Fruit fly (Drosophila melanogaster) whole organism, pupa: ENCODE data around the gene CG17777.

Source experiments
- CG10348 ChIP-seq: fragments of 200-800 bp; sonication (Bioruptor generic); IDR thresholded peaks from 2 replicates; pipeline ENCODE4 v1.3.6; 2022; ENCODE audit warnings: missing biosample characterization, missing genetic modification characterization
- CG12605 ChIP-seq: fragments of 200-800 bp; sonication (Bioruptor generic); IDR thresholded peaks from 2 replicates; pipeline ENCODE4 v1.3.6; 2022; ENCODE audit warnings: missing biosample characterization, missing genetic modification characterization
- CG13204 ChIP-seq: fragments of 200-800 bp; sonication (Bioruptor generic); optimal IDR thresholded peaks from 2 replicates; lab custom pipeline; 2018; ENCODE audit warnings: missing biosample characterization, mild to moderate bottlenecking, missing genetic modification characterization, moderate library complexity
- CG14655 ChIP-seq: fragments of 200-800 bp; sonication (Bioruptor generic); optimal IDR thresholded peaks from 3 replicates; lab custom pipeline; 2017; ENCODE audit warnings: mild to moderate bottlenecking, missing biosample characterization, missing genetic modification reagents, missing genetic modification characterization
- CG15710 ChIP-seq: fragments of 200-800 bp; sonication (Bioruptor generic); optimal IDR thresholded peaks from 2 replicates; lab custom pipeline; 2018; ENCODE audit warnings: missing biosample characterization, mild to moderate bottlenecking, missing genetic modification characterization, moderate library complexity
- CG17806 ChIP-seq: fragments of 200-800 bp; sonication (Bioruptor generic); optimal IDR thresholded peaks from 2 replicates; lab custom pipeline; 2018; ENCODE audit warnings: missing biosample characterization, mild to moderate bottlenecking, missing genetic modification characterization, moderate library complexity
- CG32121 ChIP-seq: fragments of 200-800 bp; sonication (Bioruptor generic); IDR thresholded peaks from 2 replicates; pipeline ENCODE4 v1.3.6; 2022; ENCODE audit warnings: missing biosample characterization, missing genetic modification characterization
- CG34367 ChIP-seq: fragments of 200-800 bp; sonication (Bioruptor generic); optimal IDR thresholded peaks from 2 replicates; lab custom pipeline; 2018; ENCODE audit warnings: missing biosample characterization, mild to moderate bottlenecking, missing genetic modification characterization
- CG4496 ChIP-seq: fragments of 200-800 bp; sonication (Bioruptor generic); IDR thresholded peaks from 3 replicates; pipeline ENCODE4 v1.3.6; 2022; ENCODE audit warnings: missing biosample characterization, missing genetic modification characterization
- CG8159 ChIP-seq: fragments of 200-800 bp; sonication (Bioruptor generic); optimal IDR thresholded peaks from 3 replicates; lab custom pipeline; 2018; ENCODE audit warnings: missing biosample characterization, mild to moderate bottlenecking, missing genetic modification characterization, moderate library complexity
- CG8301 ChIP-seq: fragments of 200-800 bp; sonication (Bioruptor generic); optimal IDR thresholded peaks from 2 replicates; lab custom pipeline; 2018; ENCODE audit warnings: missing biosample characterization, mild to moderate bottlenecking, missing genetic modification characterization
- CG9948 ChIP-seq: fragments of 200-800 bp; sonication (Bioruptor generic); optimal IDR thresholded peaks from 2 replicates; lab custom pipeline; 2018; ENCODE audit warnings: missing biosample characterization, mild to moderate bottlenecking, missing genetic modification characterization, moderate library complexity
- D1 ChIP-seq: fragments of 200-800 bp; sonication (Bioruptor generic); optimal IDR thresholded peaks from 2 replicates; lab custom pipeline; 2018; ENCODE audit warnings: missing biosample characterization, mild to moderate bottlenecking, missing genetic modification characterization, moderate library complexity
- EcR ChIP-seq: fragments of 200-800 bp; sonication (Bioruptor generic); optimal IDR thresholded peaks from 3 replicates; lab custom pipeline; 2019; ENCODE audit warnings: missing biosample characterization, missing genetic modification characterization, mild to moderate bottlenecking, moderate library complexity, missing genetic modification reagents
- Ets98B ChIP-seq: fragments of 200-800 bp; sonication (Bioruptor generic); IDR thresholded peaks from 2 replicates; pipeline ENCODE4 v1.3.6; 2022; ENCODE audit warnings: missing biosample characterization, missing genetic modification characterization
- Pif1A ChIP-seq: fragments of 200-800 bp; sonication (Bioruptor generic); optimal IDR thresholded peaks from 3 replicates; lab custom pipeline; 2016; ENCODE audit warnings: missing biosample characterization, missing genetic modification characterization
- Pif1B ChIP-seq: fragments of 200-800 bp; sonication (Bioruptor generic); optimal IDR thresholded peaks from 3 replicates; lab custom pipeline; 2016; ENCODE audit warnings: missing biosample characterization, missing genetic modification characterization
- Snoo ChIP-seq: fragments of 200-800 bp; sonication (Bioruptor generic); optimal IDR thresholded peaks from 3 replicates; lab custom pipeline; 2017; ENCODE audit warnings: missing biosample characterization, mild to moderate bottlenecking, missing genetic modification characterization, inconsistent platforms
- fd96Ca ChIP-seq: fragments of 200-800 bp; sonication (Bioruptor generic); IDR thresholded peaks from 3 replicates; pipeline ENCODE4 v1.3.6; 2022; ENCODE audit warnings: missing biosample characterization, missing genetic modification characterization
- gl ChIP-seq: fragments of 200-800 bp; sonication (Bioruptor generic); optimal IDR thresholded peaks from 2 replicates; lab custom pipeline; 2018; ENCODE audit warnings: missing biosample characterization, mild to moderate bottlenecking, missing genetic modification characterization
- rn ChIP-seq: fragments of 200-800 bp; sonication (Bioruptor generic); IDR thresholded peaks from 2 replicates; pipeline ENCODE4 v1.3.6; 2022; ENCODE audit warnings: missing biosample characterization, missing genetic modification characterization

The CG17777 gene

DNA sequence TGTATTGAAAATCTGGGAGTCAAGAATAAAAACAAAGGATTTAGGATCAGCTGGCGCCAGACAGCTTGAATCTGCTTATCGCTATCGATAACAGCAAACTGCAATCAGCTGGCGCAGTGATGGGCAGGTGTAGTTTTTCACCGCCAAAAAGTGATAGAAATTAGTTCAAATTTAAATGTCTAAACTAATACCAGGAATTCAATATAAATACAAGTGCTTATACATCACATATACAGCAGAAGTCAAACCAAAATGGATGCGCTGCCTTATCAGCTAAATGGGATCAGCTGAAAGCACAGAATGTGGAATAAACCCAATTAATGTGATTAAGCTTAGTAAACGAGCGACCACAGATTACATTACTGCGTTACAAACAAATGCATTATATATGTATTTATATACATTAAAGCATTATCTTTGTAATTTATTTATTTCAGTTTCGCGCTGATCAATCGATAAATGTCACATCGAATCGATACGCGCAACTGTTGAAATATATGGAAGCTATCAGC lies 5.8 kb upstream of the CG17777 start, which contains the start of gene pn:
TSS of gene pn (plus strand) at position 462 of the 512 bp plus-strand sequence.
- TF ChIP-seq fd96Ca (no peak), Pif1A (GFP tag; lab: Kevin White, UChicago) (no peak), Snoo (tag; lab: Kevin White, UChicago) (no peak), CG4496 (GFP tag; lab: Robert Waterston, UW) (no peak), CG8159 (tag; lab: Kevin White, UChicago) (no peak), CG34367 (tag; lab: Kevin White, UChicago) (no peak), CG12605 (GFP tag; lab: Robert Waterston, UW) (no peak), CG32121 (GFP tag; lab: Robert Waterston, UW) (no peak)

DNA sequence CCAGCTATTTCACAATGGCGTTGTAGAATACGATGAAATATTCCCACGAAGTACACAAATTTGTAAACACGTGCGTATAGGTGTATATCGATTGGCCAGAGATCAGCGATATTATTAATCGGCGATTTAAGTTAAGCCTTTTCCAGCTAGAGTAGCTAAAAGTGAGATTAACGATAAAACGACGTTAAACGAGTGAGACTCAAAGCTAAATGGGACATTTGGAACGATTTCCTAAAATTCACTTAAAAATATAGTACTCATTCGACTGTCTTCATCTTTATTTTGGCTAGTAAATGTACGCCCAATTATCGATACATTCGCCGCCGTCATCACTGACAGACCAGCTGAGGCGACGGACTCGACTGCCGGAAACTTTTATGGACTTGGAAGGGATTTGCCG lies 2.1 kb upstream of the CG17777 start, which contains the start of the genes Nmd3 and CG17776:
TSS of gene Nmd3 (minus strand) at position 106 of the 400 bp plus-strand sequence.
TSS of gene CG17776 (plus strand) at position 163 of the 400 bp plus-strand sequence.
- TF ChIP-seq Pif1A (GFP tag; lab: Kevin White, UChicago) (no peak), CG32121 (GFP tag; lab: Robert Waterston, UW) (no peak), CG15710 (tag; lab: Kevin White, UChicago) (no peak), Ets98B (GFP tag; lab: Robert Waterston, UW) (no peak), D1 (tag; lab: Kevin White, UChicago) (no peak), Snoo (tag; lab: Kevin White, UChicago) (no peak), CG10348 (GFP tag; lab: Robert Waterston, UW) (no peak), CG4496 (GFP tag; lab: Robert Waterston, UW) (no peak), fd96Ca (no peak), CG8159 (tag; lab: Kevin White, UChicago) (no peak), Pif1B (GFP tag; lab: Kevin White, UChicago) (no peak), CG34367 (tag; lab: Kevin White, UChicago) (no peak), EcR (GFP tag; lab: Kevin White, UChicago) (no peak), CG17806 (tag; lab: Kevin White, UChicago) (no peak), gl (tag; lab: Kevin White, UChicago) (no peak), CG9948 (tag; lab: Kevin White, UChicago) (no peak), CG8301 (tag; lab: Kevin White, UChicago) (no peak)

DNA sequence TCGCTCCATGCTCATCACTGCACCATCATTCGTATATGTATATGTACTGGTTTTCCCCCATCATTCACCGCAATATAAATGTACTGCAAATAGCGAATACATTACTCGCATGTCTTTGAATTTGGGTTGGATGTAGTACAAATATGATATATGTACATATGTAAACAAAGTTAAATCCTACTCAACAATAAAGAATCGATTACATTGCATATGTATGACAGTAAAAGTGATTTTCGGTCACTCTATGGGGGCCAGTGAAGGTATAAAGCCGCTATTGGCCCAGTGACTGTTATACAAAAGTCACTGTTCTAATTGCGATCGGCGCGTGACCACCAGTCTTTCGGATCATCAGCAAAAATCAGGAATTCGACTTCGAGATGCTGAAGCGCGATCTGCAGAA lies 865 bp downstream of the CG17777 start, which contains the start of gene CG3457:
TSS of gene CG3457 (plus strand) at position 301 of the 400 bp plus-strand sequence.
- no peak for TF ChIP-seq D1 (tag; lab: Kevin White, UChicago)
- no peak for TF ChIP-seq Ets98B (GFP tag; lab: Robert Waterston, UW)
- no peak for TF ChIP-seq Pif1B (GFP tag; lab: Kevin White, UChicago)
- TF ChIP-seq EcR (GFP tag; lab: Kevin White, UChicago), result no peak
- TF ChIP-seq CG8301 (tag; lab: Kevin White, UChicago), result no peak
- no peak for TF ChIP-seq CG14655 (GFP tag; lab: Kevin White, UChicago)
- TF ChIP-seq CG10348 (GFP tag; lab: Robert Waterston, UW), result no peak
- no peak for TF ChIP-seq CG32121 (GFP tag; lab: Robert Waterston, UW)
- no peak for TF ChIP-seq CG12605 (GFP tag; lab: Robert Waterston, UW)
- TF ChIP-seq CG13204 (GFP tag; lab: Kevin White, UChicago), result no peak

DNA sequence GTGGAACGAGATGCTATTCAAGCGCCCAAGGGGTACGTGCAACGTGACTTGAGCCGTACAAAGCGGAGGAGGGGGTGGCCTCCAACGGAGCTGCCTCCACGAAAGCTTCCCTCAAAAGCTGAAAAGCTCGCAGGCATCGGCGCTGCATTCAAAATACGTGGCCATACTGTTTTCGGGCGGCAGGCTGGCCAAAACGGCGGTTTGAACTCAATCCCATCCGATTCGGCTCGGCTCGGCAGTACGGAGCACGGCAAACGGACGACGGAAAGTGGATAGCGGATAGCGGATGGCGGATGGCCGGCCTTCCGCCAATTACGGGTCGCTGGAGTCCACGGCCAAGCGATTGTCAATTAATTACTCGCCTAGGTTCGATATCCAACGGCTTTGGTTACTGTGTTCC lies 2.2 kb downstream of the CG17777 start, which contains the start of gene Mct1:
TSS of gene Mct1 (plus strand) at position 301 of the 400 bp plus-strand sequence.
- no peak for TF ChIP-seq CG8159 (tag; lab: Kevin White, UChicago)
- no peak for TF ChIP-seq Pif1A (GFP tag; lab: Kevin White, UChicago)
- TF ChIP-seq CG8301 (tag; lab: Kevin White, UChicago), result no peak
- TF ChIP-seq EcR (GFP tag; lab: Kevin White, UChicago), result no peak
- TF ChIP-seq Pif1B (GFP tag; lab: Kevin White, UChicago), result no peak
- no peak for TF ChIP-seq fd96Ca
- TF ChIP-seq Ets98B (GFP tag; lab: Robert Waterston, UW), result no peak
- TF ChIP-seq CG12605 (GFP tag; lab: Robert Waterston, UW), result no peak
- TF ChIP-seq rn (GFP tag; lab: Robert Waterston, UW), result no peak
- no peak for TF ChIP-seq CG15710 (tag; lab: Kevin White, UChicago)
- TF ChIP-seq CG14655 (GFP tag; lab: Kevin White, UChicago), result no peak
- TF ChIP-seq CG4496 (GFP tag; lab: Robert Waterston, UW), result no peak
- TF ChIP-seq CG32121 (GFP tag; lab: Robert Waterston, UW), result no peak
- TF ChIP-seq gl (tag; lab: Kevin White, UChicago), result no peak
- no peak for TF ChIP-seq CG17806 (tag; lab: Kevin White, UChicago)
- no peak for TF ChIP-seq CG9948 (tag; lab: Kevin White, UChicago)
- no peak for TF ChIP-seq CG34367 (tag; lab: Kevin White, UChicago)
- TF ChIP-seq, all 21 proteins: peak for 0

DNA sequence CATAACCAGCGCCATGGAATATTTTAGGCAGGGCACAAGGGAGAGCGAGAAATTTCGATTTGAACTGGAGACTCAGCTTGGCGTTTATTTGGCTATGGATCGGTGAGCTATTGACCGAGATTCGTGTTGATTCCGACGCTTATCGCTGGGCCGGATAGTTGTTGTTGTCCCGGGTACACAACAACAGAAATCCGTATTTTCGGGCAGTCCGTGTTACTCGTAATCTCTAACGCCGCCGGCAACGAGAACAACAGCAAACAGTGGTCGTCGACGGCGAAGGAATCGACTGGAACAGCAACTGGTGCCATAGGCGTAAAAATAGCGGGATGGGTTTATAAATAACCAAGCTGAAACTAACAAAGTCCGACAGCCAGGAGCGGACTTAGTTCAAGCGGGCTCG lies 5.2 kb downstream of the CG17777 start:
- TF ChIP-seq CG14655 (GFP tag; lab: Kevin White, UChicago) (no peak), CG32121 (GFP tag; lab: Robert Waterston, UW) (no peak), fd96Ca (no peak), CG13204 (GFP tag; lab: Kevin White, UChicago) (no peak), D1 (tag; lab: Kevin White, UChicago) (no peak), CG10348 (GFP tag; lab: Robert Waterston, UW) (no peak), Pif1A (GFP tag; lab: Kevin White, UChicago) (no peak)

DNA sequence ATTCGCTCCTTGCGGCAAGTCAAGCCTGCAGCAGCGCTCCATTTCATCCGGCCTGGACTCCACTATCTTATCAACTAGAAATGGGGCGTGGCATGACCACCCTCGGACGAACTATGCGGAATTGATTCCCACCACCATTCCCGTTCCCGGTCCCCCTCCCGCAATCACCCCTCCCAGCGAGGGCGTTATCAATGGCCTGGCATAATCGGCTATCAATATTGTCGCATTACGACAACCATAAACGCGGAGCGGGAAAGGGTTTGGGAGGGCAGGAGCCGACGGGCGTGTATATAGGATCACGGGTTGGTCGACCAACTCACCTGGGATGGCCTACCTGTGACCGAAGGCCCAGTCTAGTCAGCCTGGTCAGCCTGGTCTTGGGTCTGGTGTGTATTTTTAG lies 6.5 kb downstream of the CG17777 start:
- TF ChIP-seq D1 (tag; lab: Kevin White, UChicago) (no peak), CG17806 (tag; lab: Kevin White, UChicago) (no peak), fd96Ca (no peak), EcR (GFP tag; lab: Kevin White, UChicago) (no peak)
